Worm (Caenorhabditis elegans) whole organism, L2 larva: ENCODE measurements around the gene sumv-1.

Experiments used
- C34F6.9 ChIP-seq: fragments of 150-350 bp; optimal IDR thresholded peaks from 2 replicates; lab custom pipeline; 2014; ENCODE audit warnings: missing biosample characterization, missing genetic modification characterization
- aly-2 ChIP-seq: fragments of 150-350 bp; optimal IDR thresholded peaks from 2 replicates; lab custom pipeline; 2014; ENCODE audit warnings: missing biosample characterization, missing genetic modification characterization
- ama-1 ChIP-seq: fragments of 150-350 bp; optimal IDR thresholded peaks from 2 replicates; lab custom pipeline; 2018; ENCODE audit warnings: inconsistent platforms
- ceh-16 ChIP-seq: fragments of 150-350 bp; optimal IDR thresholded peaks from 2 replicates; lab custom pipeline; 2014; ENCODE audit warnings: missing biosample characterization, missing genetic modification characterization
- egl-27 ChIP-seq: sonication (generic microtip); optimal IDR thresholded peaks from 3 replicates; lab custom pipeline; 2017; ENCODE audit warnings: missing biosample characterization, missing genetic modification reagents, missing genetic modification characterization
- elt-1 ChIP-seq: fragments of 150-350 bp; optimal IDR thresholded peaks from 2 replicates; lab custom pipeline; 2014; ENCODE audit warnings: missing biosample characterization, missing genetic modification characterization
- lin-39 ChIP-seq: fragments of 150-350 bp; optimal IDR thresholded peaks from 2 replicates; lab custom pipeline; 2014; ENCODE audit warnings: missing biosample characterization, missing genetic modification reagents, missing genetic modification characterization
- mbf-1 ChIP-seq: sonication (generic microtip); optimal IDR thresholded peaks from 2 replicates; lab custom pipeline; 2017; ENCODE audit warnings: missing biosample characterization, missing genetic modification characterization
- nhr-12 ChIP-seq: fragments of 150-350 bp; optimal IDR thresholded peaks from 2 replicates; lab custom pipeline; 2014; ENCODE audit warnings: missing biosample characterization, missing genetic modification characterization
- nhr-21 ChIP-seq: fragments of 150-350 bp; optimal IDR thresholded peaks from 2 replicates; lab custom pipeline; 2014; ENCODE audit warnings: missing biosample characterization, missing genetic modification characterization
- nhr-237 ChIP-seq: fragments of 150-350 bp; optimal IDR thresholded peaks from 2 replicates; lab custom pipeline; 2014; ENCODE audit warnings: missing biosample characterization, missing genetic modification characterization
- nhr-6 ChIP-seq: fragments of 150-350 bp; optimal IDR thresholded peaks from 2 replicates; lab custom pipeline; 2014; ENCODE audit warnings: missing biosample characterization, missing genetic modification characterization
- skn-1 ChIP-seq: sonication (generic microtip); optimal IDR thresholded peaks from 2 replicates; lab custom pipeline; 2017; ENCODE audit warnings: missing biosample characterization, missing genetic modification characterization
- zag-1 ChIP-seq: fragments of 150-350 bp; optimal IDR thresholded peaks from 2 replicates; lab custom pipeline; 2014; ENCODE audit warnings: missing biosample characterization, missing genetic modification characterization

DNA sequence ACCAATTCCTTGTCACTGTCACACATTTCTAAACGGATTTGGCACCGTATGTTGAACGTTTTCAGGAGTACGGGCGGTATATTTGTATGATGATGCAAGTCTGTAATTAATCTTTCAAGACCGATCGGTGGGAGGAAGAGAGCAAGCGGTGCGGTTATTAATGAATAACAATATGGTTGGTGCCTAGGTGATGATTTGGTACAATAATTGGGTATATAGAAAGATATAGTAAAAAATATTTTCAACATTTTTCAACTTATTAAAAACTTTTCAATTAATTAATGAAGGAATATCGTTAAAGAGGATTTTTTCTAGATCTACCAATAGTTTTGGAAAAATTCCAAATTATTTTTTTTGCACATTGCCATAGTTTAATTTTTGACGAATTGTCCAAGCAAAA is 9.4 kb downstream of the sumv-1 start, which contains the start of gene cnd-1:
- TF ChIP-seq zag-1 (tag; lab: Kevin White, UChicago) (no peak), skn-1 (tag; lab: Kevin White, UChicago) (no peak), elt-1 (tag; lab: Kevin White, UChicago) (no peak), nhr-12 (tag; lab: Kevin White, UChicago) (no peak), ama-1 (lab: Kevin White, UChicago) (no peak), mbf-1 (tag; lab: Kevin White, UChicago) (no peak), nhr-6 (tag; lab: Kevin White, UChicago) (no peak), egl-27 (no peak), aly-2 (no peak), lin-39 (tag; lab: Kevin White, UChicago) (no peak), ceh-16 (tag; lab: Kevin White, UChicago) (no peak), nhr-237 (tag; lab: Kevin White, UChicago) (no peak), C34F6.9 (tag; lab: Kevin White, UChicago) (no peak), nhr-21 (tag; lab: Kevin White, UChicago) (no peak)
